Fruit fly (Drosophila melanogaster): Measurements from ENCODE around the gene cmb.

cmb gene

DNA sequence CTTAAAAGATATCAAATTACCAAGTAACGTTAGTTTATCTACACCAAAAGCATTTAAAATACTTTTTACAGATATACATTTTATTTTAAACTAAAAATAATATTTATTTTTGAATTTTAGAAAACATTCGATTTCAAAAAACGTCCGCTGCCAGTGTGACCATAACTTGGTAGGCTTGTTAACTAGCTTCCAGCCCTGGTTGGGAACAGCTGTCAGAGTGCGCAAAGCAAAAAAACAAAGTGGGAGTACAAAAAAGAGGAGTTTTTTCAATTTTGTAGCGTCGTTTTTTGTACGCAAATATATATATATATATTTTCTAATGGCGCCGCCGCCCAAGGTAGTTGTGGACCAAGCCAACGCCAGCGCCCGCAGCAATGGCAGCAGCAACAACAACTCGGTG, at the start of gene cmb:
cmb (plus strand) TSS at position 195 of the 400 bp plus-strand sequence.
- peak; percentile 89 for TF ChIP-seq CG8159 (tag; optimal IDR thresholded peaks at IDR 0.05)
- peak; percentile 89 for TF ChIP-seq rn (GFP tag; IDR thresholded peaks at IDR 0.05)
- peak; percentile 81 for TF ChIP-seq CG17806 (tag; optimal IDR thresholded peaks at IDR 0.05)
- TF ChIP-seq CG15710 (tag; optimal IDR thresholded peaks at IDR 0.05), result peak; percentile 85
- TF ChIP-seq CG14655 (GFP tag; optimal IDR thresholded peaks at IDR 0.05), result peak; percentile 93
- peak; percentile 93 for TF ChIP-seq Ets98B (GFP tag; IDR thresholded peaks at IDR 0.05)
- peak; percentile 85 for TF ChIP-seq CG8301 (tag; optimal IDR thresholded peaks at IDR 0.05)
- peak; percentile 84 for TF ChIP-seq Pif1B (GFP tag; optimal IDR thresholded peaks at IDR 0.05)
- TF ChIP-seq CG34367 (tag; optimal IDR thresholded peaks at IDR 0.05), result peak; percentile 92
- TF ChIP-seq Pif1A (GFP tag; optimal IDR thresholded peaks at IDR 0.05), result peak; percentile 87
- peak; percentile 93 for TF ChIP-seq fd96Ca (GFP tag; IDR thresholded peaks at IDR 0.05)
- peak; percentile 97 for TF ChIP-seq CG12605 (GFP tag; IDR thresholded peaks at IDR 0.05)
- TF ChIP-seq gl (tag; optimal IDR thresholded peaks at IDR 0.05), result peak; percentile 94
- TF ChIP-seq Snoo (tag; optimal IDR thresholded peaks at IDR 0.05), result peak; percentile 72
- peak; percentile 97 for TF ChIP-seq CG4496 (GFP tag; IDR thresholded peaks at IDR 0.05)
- peak; percentile 62 for TF ChIP-seq D1 (tag; optimal IDR thresholded peaks at IDR 0.05)
- no peak for TF ChIP-seq CG10348 (GFP tag; IDR thresholded peaks at IDR 0.05)
- peak; percentile 93 for TF ChIP-seq CG32121 (GFP tag; IDR thresholded peaks at IDR 0.05)
- TF ChIP-seq CG9948 (tag; optimal IDR thresholded peaks at IDR 0.05), result peak; percentile 80
- peak; percentile 23 for TF ChIP-seq EcR (GFP tag; optimal IDR thresholded peaks at IDR 0.05)
- peak; percentile 86 for TF ChIP-seq CG13204 (GFP tag; optimal IDR thresholded peaks at IDR 0.05)

DNA sequence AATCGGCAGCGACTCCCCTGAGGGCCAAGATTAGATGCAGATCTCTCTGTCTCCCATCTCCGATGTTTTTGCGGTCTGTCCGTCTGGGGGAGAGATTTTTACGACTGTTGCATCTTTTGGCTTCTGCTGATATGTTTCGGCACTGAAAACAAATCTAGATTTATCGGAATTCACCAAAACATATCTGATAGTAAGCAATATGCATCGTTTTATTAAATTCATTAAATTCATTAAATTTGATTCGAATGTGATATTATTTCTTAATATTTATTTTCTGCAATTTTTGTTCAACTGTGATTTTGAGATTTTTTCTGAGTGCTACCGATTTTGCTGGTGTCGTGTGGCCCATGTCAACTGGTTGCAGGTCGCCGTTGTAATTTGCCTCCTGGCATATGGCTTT, 48.9 kb upstream of the cmb start:
- TF ChIP-seq CG9948 (tag; optimal IDR thresholded peaks at IDR 0.05) (peak; percentile 11), CG8159 (tag; optimal IDR thresholded peaks at IDR 0.05) (peak; percentile 63), CG15710 (tag; optimal IDR thresholded peaks at IDR 0.05) (no peak)

DNA sequence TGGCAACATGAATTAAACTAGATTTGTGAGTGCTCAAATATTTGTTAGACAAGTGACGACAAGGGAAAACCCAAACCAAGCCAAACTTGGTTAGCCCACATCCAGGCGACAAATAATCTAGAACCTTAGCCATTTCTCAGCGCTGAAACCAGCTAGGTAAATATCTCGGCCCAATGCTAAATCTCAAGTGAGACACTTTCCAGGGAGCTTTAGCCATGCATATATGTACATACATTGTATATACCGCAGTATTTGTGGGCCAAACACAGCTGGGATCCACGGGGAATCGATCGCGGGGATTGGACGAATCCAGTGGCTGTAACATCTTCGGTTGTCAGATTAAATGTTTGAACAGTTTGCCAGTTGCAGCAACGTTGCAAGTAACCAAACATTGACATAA, 44.7 kb upstream of the cmb start:
- TF ChIP-seq EcR (GFP tag; optimal IDR thresholded peaks at IDR 0.05) (no peak), CG15710 (tag; optimal IDR thresholded peaks at IDR 0.05) (no peak), Pif1A (GFP tag; optimal IDR thresholded peaks at IDR 0.05) (no peak), CG9948 (tag; optimal IDR thresholded peaks at IDR 0.05) (no peak), CG14655 (GFP tag; optimal IDR thresholded peaks at IDR 0.05) (no peak)

DNA sequence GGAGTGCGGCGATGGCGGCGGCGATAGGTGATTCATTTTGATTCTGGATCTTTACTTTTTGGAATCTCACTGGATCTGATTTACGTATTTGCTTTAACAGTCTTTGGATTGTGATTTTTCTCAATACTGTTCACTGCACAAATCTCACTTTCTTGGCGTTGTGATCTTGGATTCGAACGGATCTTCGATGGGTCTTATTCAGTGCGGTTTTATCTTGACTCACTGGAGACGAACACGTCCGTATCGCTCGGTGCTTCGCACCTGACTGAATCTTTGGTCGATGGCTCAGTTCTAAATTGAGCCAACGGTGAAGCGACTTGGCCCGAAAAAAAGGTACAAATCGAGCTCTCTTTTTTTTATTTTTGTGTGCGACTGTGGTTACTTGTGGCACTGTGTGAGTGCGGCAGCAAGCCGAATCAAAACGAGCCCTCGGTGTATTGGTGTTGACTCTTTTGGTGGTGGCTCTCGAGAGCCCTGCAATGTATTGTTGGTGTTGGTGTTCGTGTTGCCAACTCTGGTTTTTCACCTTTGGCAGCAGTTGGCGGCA, 41.4 kb upstream of the cmb start, which contains the start of gene sens:
sens (minus strand) TSS at position 254 of the 547 bp plus-strand sequence.
- TF ChIP-seq Snoo (tag; optimal IDR thresholded peaks at IDR 0.05), result peak; percentile 27
- TF ChIP-seq CG34367 (tag; optimal IDR thresholded peaks at IDR 0.05), result no peak

DNA sequence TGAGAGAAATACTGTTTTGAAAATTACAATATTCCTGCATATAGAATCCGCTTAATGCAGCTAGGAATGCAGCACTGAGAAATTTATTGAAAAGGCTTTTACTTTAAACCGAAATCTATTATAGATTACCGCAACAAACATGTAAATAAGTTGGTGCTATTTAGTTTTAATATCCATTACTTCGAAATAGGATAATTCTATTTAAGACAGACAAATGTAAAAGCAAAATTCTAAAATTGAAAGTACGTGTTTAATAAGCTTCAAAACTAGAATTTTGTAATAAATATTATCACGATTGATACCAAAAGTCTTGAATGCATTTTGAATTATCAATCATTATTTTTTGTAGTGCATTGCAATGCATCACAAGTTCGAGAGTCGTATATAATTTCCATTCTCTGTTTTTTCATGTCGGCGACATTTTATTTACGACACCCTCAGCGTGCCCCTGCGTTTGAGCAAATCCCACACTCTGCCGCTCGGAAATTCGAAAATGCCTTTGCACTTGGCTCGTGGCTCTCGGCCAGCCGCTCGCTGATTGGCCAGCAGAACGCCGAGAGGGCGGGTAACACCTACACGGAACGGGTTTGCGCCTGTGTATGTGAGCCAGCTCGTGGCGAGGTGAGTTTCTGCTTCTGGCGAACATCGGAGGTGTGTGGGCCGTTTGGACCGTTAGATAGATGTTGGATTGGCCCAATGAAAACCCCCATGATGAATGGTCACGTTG, 39.1 kb upstream of the cmb start:
- TF ChIP-seq rn (GFP tag; IDR thresholded peaks at IDR 0.05), result no peak
- peak; percentile 20 for TF ChIP-seq CG8159 (tag; optimal IDR thresholded peaks at IDR 0.05)
- TF ChIP-seq fd96Ca (GFP tag; IDR thresholded peaks at IDR 0.05), result no peak
- no peak for TF ChIP-seq CG9948 (tag; optimal IDR thresholded peaks at IDR 0.05)
- TF ChIP-seq CG4496 (GFP tag; IDR thresholded peaks at IDR 0.05), result peak; percentile 69

DNA sequence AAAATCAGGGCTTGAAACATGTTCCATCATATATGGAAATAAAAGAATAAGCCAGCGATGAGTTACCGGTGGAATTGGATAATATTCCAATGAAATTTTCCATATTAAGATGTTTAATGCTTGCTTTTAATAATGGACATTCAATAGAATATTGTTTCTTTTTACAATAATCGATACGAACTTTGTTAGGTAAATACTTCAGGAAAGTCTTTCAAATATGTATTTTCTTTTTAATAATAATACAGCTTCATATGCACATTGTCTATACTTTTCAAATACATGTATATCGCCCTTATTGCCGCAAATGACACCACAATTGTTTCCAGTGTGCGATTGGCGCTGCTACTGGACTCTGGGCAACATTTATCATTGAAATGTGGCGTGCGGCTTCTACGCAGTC, 35.5 kb upstream of the cmb start:
- TF ChIP-seq CG12605 (GFP tag; IDR thresholded peaks at IDR 0.05) (no peak), CG4496 (GFP tag; IDR thresholded peaks at IDR 0.05) (no peak), CG13204 (GFP tag; optimal IDR thresholded peaks at IDR 0.05) (peak; percentile 7), CG15710 (tag; optimal IDR thresholded peaks at IDR 0.05) (peak; percentile 52), CG17806 (tag; optimal IDR thresholded peaks at IDR 0.05) (peak; percentile 46), Ets98B (GFP tag; IDR thresholded peaks at IDR 0.05) (no peak), gl (tag; optimal IDR thresholded peaks at IDR 0.05) (no peak), CG34367 (tag; optimal IDR thresholded peaks at IDR 0.05) (peak; percentile 35), CG32121 (GFP tag; IDR thresholded peaks at IDR 0.05) (no peak), Snoo (tag; optimal IDR thresholded peaks at IDR 0.05) (peak; percentile 41), CG14655 (GFP tag; optimal IDR thresholded peaks at IDR 0.05) (peak; percentile 67), Pif1A (GFP tag; optimal IDR thresholded peaks at IDR 0.05) (peak; percentile 38), CG8301 (tag; optimal IDR thresholded peaks at IDR 0.05) (peak; percentile 29), D1 (tag; optimal IDR thresholded peaks at IDR 0.05) (peak; percentile 26), fd96Ca (GFP tag; IDR thresholded peaks at IDR 0.05) (no peak), Pif1B (GFP tag; optimal IDR thresholded peaks at IDR 0.05) (peak; percentile 42), rn (GFP tag; IDR thresholded peaks at IDR 0.05) (no peak), EcR (GFP tag; optimal IDR thresholded peaks at IDR 0.05) (no peak), CG10348 (GFP tag; IDR thresholded peaks at IDR 0.05) (no peak), CG9948 (tag; optimal IDR thresholded peaks at IDR 0.05) (peak; percentile 40), CG8159 (tag; optimal IDR thresholded peaks at IDR 0.05) (peak; percentile 72)

Data from whole organism, pupa.